Worm (Caenorhabditis elegans) whole organism, L2 larva: ENCODE results near the gene fbxc-49.
"Not testable (repeated sequence)": the region's sequence is repeated elsewhere in the genome, so short reads cannot be mapped to it uniquely, and the experiment has no call there.

Experiments
- C34F6.9 ChIP-seq: fragments of 150-350 bp; optimal IDR thresholded peaks from 2 replicates; lab custom pipeline; 2014; ENCODE audit warnings: missing biosample characterization, missing genetic modification characterization
- F13H6.1 ChIP-seq: sonication (generic microtip); optimal IDR thresholded peaks from 2 replicates; lab custom pipeline; 2016; ENCODE audit warnings: missing genetic modification characterization, missing compliant biosample characterization
- Y55F3AM.14 ChIP-seq: fragments of 200-800 bp; sonication (Bioruptor generic); optimal IDR thresholded peaks from 2 replicates; lab custom pipeline; 2018; ENCODE audit warnings: mild to moderate bottlenecking, missing genetic modification characterization, missing compliant biosample characterization
- alr-1 ChIP-seq: fragments of 150-350 bp; optimal IDR thresholded peaks from 2 replicates; lab custom pipeline; 2014; ENCODE audit warnings: missing biosample characterization, missing genetic modification characterization
- aly-2 ChIP-seq: fragments of 150-350 bp; optimal IDR thresholded peaks from 2 replicates; lab custom pipeline; 2014; ENCODE audit warnings: missing biosample characterization, missing genetic modification characterization
- ama-1 ChIP-seq: fragments of 150-350 bp; optimal IDR thresholded peaks from 2 replicates; lab custom pipeline; 2018; ENCODE audit warnings: inconsistent platforms
- blmp-1 ChIP-seq: sonication (generic microtip); optimal IDR thresholded peaks from 2 replicates; lab custom pipeline; 2017; ENCODE audit warnings: missing genetic modification characterization, mild to moderate bottlenecking, missing compliant biosample characterization, antibody characterized with exemption, moderate library complexity; ENCODE audit not compliant: insufficient read depth
- ceh-16 ChIP-seq: fragments of 150-350 bp; optimal IDR thresholded peaks from 2 replicates; lab custom pipeline; 2014; ENCODE audit warnings: missing biosample characterization, missing genetic modification characterization
- ceh-82 ChIP-seq: fragments of 150-350 bp; optimal IDR thresholded peaks from 2 replicates; lab custom pipeline; 2014; ENCODE audit warnings: missing biosample characterization, missing genetic modification characterization
- dmd-4 ChIP-seq: sonication (generic microtip); optimal IDR thresholded peaks from 2 replicates; lab custom pipeline; 2017; ENCODE audit warnings: missing biosample characterization, missing genetic modification characterization
- egl-27 ChIP-seq: sonication (generic microtip); optimal IDR thresholded peaks from 3 replicates; lab custom pipeline; 2017; ENCODE audit warnings: missing biosample characterization, missing genetic modification reagents, missing genetic modification characterization
- elt-1 ChIP-seq: fragments of 150-350 bp; optimal IDR thresholded peaks from 2 replicates; lab custom pipeline; 2014; ENCODE audit warnings: missing biosample characterization, missing genetic modification characterization
- gmeb-1 ChIP-seq: fragments of 150-350 bp; optimal IDR thresholded peaks from 2 replicates; lab custom pipeline; 2014; ENCODE audit warnings: missing biosample characterization, missing genetic modification characterization
- lin-39 ChIP-seq: fragments of 150-350 bp; optimal IDR thresholded peaks from 2 replicates; lab custom pipeline; 2014; ENCODE audit warnings: missing biosample characterization, missing genetic modification reagents, missing genetic modification characterization
- lsy-2 ChIP-seq, 2 experiments: fragments of 150-350 bp in 1 of 2; sonication (generic microtip) in 1 of 2; optimal IDR thresholded peaks; 2 replicates each; lab custom pipeline; 2014 to 2017; ENCODE audit warnings: missing biosample characterization in 2 of 2, missing genetic modification characterization in 2 of 2
- mab-5 ChIP-seq: fragments of 150-350 bp; optimal IDR thresholded peaks from 2 replicates; lab custom pipeline; 2014; ENCODE audit warnings: missing biosample characterization, missing genetic modification characterization
- mbf-1 ChIP-seq: sonication (generic microtip); optimal IDR thresholded peaks from 2 replicates; lab custom pipeline; 2017; ENCODE audit warnings: missing biosample characterization, missing genetic modification characterization
- mdl-1 ChIP-seq, 2 experiments: fragments of 150-350 bp in 1 of 2; sonication (generic microtip) in 1 of 2; optimal IDR thresholded peaks; 2 replicates each; lab custom pipeline; 2017; ENCODE audit warnings: missing biosample characterization in 2 of 2, missing genetic modification characterization in 2 of 2
- nhr-10 ChIP-seq: sonication (generic microtip); optimal IDR thresholded peaks from 2 replicates; lab custom pipeline; 2017; ENCODE audit warnings: missing biosample characterization, missing genetic modification characterization
- nhr-11 ChIP-seq: fragments of 150-350 bp; optimal IDR thresholded peaks from 2 replicates; lab custom pipeline; 2014; ENCODE audit warnings: missing biosample characterization, missing genetic modification characterization
- nhr-12 ChIP-seq: fragments of 150-350 bp; optimal IDR thresholded peaks from 2 replicates; lab custom pipeline; 2014; ENCODE audit warnings: missing biosample characterization, missing genetic modification characterization
- nhr-129 ChIP-seq: fragments of 150-350 bp; optimal IDR thresholded peaks from 2 replicates; lab custom pipeline; 2014; ENCODE audit warnings: missing biosample characterization, missing genetic modification characterization
- nhr-237 ChIP-seq: fragments of 150-350 bp; optimal IDR thresholded peaks from 2 replicates; lab custom pipeline; 2014; ENCODE audit warnings: missing biosample characterization, missing genetic modification characterization
- nhr-25 ChIP-seq: fragments of 150-350 bp; sonication (generic microtip); optimal IDR thresholded peaks from 3 replicates; lab custom pipeline; 2014; ENCODE audit warnings: missing biosample characterization, missing genetic modification characterization
- nhr-6 ChIP-seq: fragments of 150-350 bp; optimal IDR thresholded peaks from 2 replicates; lab custom pipeline; 2014; ENCODE audit warnings: missing biosample characterization, missing genetic modification characterization
- peb-1 ChIP-seq: fragments of 150-350 bp; optimal IDR thresholded peaks from 2 replicates; lab custom pipeline; 2014; ENCODE audit warnings: missing biosample characterization, missing genetic modification characterization
- sem-4 ChIP-seq: fragments of 150-350 bp; optimal IDR thresholded peaks from 2 replicates; lab custom pipeline; 2014; ENCODE audit warnings: missing biosample characterization, missing genetic modification reagents, missing genetic modification characterization
- skn-1 ChIP-seq: sonication (generic microtip); optimal IDR thresholded peaks from 2 replicates; lab custom pipeline; 2017; ENCODE audit warnings: missing biosample characterization, missing genetic modification characterization
- sma-9 ChIP-seq, 2 experiments: fragments of 150-350 bp in 1 of 2; sonication (generic microtip) in 1 of 2; optimal IDR thresholded peaks; 2 replicates each; lab custom pipeline; 2014 to 2016; ENCODE audit warnings: missing genetic modification characterization in 2 of 2, mild to moderate bottlenecking in 1 of 2, missing biosample characterization in 1 of 2, missing compliant biosample characterization in 1 of 2, missing genetic modification reagents in 1 of 2, moderate library complexity in 1 of 2
- unc-39 ChIP-seq: fragments of 150-350 bp; optimal IDR thresholded peaks from 2 replicates; lab custom pipeline; 2014; ENCODE audit warnings: missing biosample characterization, missing genetic modification characterization
- unc-55 ChIP-seq: fragments of 150-350 bp; sonication (generic microtip); optimal IDR thresholded peaks from 3 replicates; lab custom pipeline; 2014; ENCODE audit warnings: missing biosample characterization, missing genetic modification reagents, missing genetic modification characterization
- unc-62 ChIP-seq: fragments of 150-350 bp; optimal IDR thresholded peaks from 2 replicates; lab custom pipeline; 2014; ENCODE audit warnings: missing biosample characterization, missing genetic modification reagents, missing genetic modification characterization
- ztf-1 ChIP-seq: fragments of 200-800 bp; sonication (Bioruptor generic); conservative IDR thresholded peaks from 2 replicates; pipeline ENCODE4 v1.3.6; 2022; ENCODE audit warnings: missing genetic modification characterization, missing compliant biosample characterization
- ztf-11 ChIP-seq: sonication (generic microtip); optimal IDR thresholded peaks from 2 replicates; lab custom pipeline; 2017; ENCODE audit warnings: missing biosample characterization, missing genetic modification characterization
- ztf-4 ChIP-seq: fragments of 150-350 bp; optimal IDR thresholded peaks from 2 replicates; lab custom pipeline; 2014; ENCODE audit warnings: missing biosample characterization, missing genetic modification characterization

fbxc-49 gene

DNA sequence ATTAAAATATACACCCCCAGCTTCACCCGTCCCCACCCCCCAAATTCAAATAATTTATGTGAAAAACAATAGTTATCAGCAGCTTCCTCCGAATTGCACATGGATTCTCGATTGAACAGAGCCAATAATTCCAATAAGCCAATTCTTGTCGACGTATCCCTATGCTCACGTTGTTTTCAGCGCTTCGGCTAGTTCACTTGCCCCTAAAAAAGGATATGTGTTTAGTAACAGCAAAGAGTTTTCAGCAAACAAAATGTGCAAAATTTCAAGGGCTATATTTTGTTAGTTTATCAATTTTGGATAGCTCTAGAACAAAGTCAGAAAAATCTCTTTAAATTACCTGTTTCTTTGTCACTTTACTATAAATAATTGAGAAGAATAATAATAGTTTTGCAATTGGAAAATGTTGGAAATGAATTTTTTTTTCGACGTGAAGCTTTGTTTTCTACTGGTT lies at the start of gene fbxc-49, which contains the start of gene T16A1.5:
TSS of gene fbxc-49 (plus strand) at position 404 of the 454 bp plus-strand sequence.
TSS of gene T16A1.5 (minus strand) at position 101 of the 454 bp plus-strand sequence.
- TF ChIP-seq C34F6.9 (tag; lab: Kevin White, UChicago) (no peak), nhr-6 (tag; lab: Kevin White, UChicago) (no peak), nhr-11 (tag; lab: Kevin White, UChicago) (no peak), peb-1 (tag; lab: Kevin White, UChicago) (no peak), ceh-16 (tag; lab: Kevin White, UChicago) (no peak), skn-1 (no peak), lin-39 (no peak), F13H6.1 (tag; lab: Kevin White, UChicago) (no peak), mab-5 (no peak), gmeb-1 (tag; lab: Kevin White, UChicago) (no peak), egl-27 (tag; lab: Kevin White, UChicago) (no peak), nhr-237 (no peak), nhr-129 (tag; lab: Kevin White, UChicago) (no peak), unc-39 (no peak), sma-9 (GFP tag; optimal IDR thresholded peaks at IDR 0.05; lab: Kevin White, UChicago) (no peak), sma-9 (tag; optimal IDR thresholded peaks at IDR 0.05; lab: Kevin White, UChicago) (no peak)

ce11 chrII:2039288-2039687 lies 44.6 kb upstream of the fbxc-49 start, which contains the start of gene bath-19:
Gene bath-19 (minus strand): TSS chrII:2039388.
- TF ChIP-seq mbf-1 (no peak), Y55F3AM.14 (no peak), C34F6.9 (tag; lab: Kevin White, UChicago) (no peak), alr-1 (tag; lab: Kevin White, UChicago) (no peak), nhr-10 (tag; lab: Kevin White, UChicago) (no peak)

DNA sequence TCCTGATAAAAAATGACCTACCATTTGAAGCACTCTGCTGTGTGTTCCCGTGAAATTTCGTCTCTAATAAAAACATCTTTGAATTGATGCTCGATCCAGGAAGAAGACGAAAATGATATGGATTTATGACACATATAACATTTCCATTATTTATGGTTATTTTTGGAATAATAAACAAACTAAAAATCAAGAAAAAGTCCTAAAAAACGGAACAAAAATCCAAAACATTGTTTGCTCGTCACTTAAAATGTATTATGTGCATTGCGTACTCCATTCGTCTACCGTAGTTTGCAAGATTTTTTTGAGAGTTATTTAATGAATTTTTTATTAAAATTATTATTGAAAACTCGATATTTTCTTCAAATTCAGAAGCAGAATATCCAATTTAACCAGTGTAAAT lies 41.5 kb upstream of the fbxc-49 start, which contains the start of gene bath-20:
TSS of gene bath-20 (minus strand) at position 101 of the 400 bp plus-strand sequence.
- no peak for TF ChIP-seq nhr-12
- TF ChIP-seq aly-2 (tag; lab: Kevin White, UChicago): no peak
- TF ChIP-seq ama-1 (lab: Kevin White, UChicago): no peak
- no peak for TF ChIP-seq egl-27 (tag; lab: Kevin White, UChicago)
- TF ChIP-seq ztf-1 (GFP tag; lab: Robert Waterston, UW): no peak
- TF ChIP-seq nhr-6 (tag; lab: Kevin White, UChicago): no peak
- TF ChIP-seq alr-1 (tag; lab: Kevin White, UChicago): no peak
- TF ChIP-seq nhr-237: no peak

- TF ChIP-seq mdl-1 (tag; optimal IDR thresholded peaks at IDR 0.05; lab: Kevin White, UChicago) (no peak), dmd-4 (tag; lab: Kevin White, UChicago) (no peak), egl-27 (tag; lab: Kevin White, UChicago) (no peak), skn-1 (no peak)
These were observed 38.4 kb upstream of the fbxc-49 start, which contains the start of gene bath-24 for ce11 chrII:2045505-2045904. Gene bath-24 (minus strand): TSS chrII:2045605.

- TF ChIP-seq unc-55; nhr-25 (tag; lab: Kevin White, UChicago); C34F6.9 (tag; lab: Kevin White, UChicago): not testable (repeated sequence)
These were observed 37.4 kb upstream of the fbxc-49 start, which contains the start of gene math-1 for ce11 chrII:2046556-2046955. Gene math-1 (minus strand): TSS chrII:2046656.

DNA sequence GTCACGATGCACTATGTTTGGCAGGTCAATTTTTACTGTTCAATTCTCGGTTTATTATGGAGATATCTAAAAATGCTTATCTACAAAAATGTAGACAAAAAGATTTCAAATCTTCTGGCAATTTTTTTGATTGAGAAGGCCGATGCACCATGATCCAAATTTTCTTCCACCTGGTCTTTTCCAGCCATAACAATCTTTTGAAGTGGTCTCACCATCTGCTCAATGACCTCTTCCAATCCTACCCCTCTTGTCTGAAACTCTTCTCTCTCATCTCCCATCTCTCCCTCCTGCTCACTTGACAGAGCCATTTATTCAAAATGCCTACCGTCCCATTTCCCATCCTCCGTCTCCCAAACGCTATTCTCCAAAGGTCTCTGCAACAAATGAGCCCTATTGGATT lies 32.6 kb upstream of the fbxc-49 start, which contains the start of gene fbxb-35:
TSS of gene fbxb-35 (plus strand) at position 301 of the 400 bp plus-strand sequence.
- TF ChIP-seq nhr-129 (tag; lab: Kevin White, UChicago): no peak
- no peak for TF ChIP-seq blmp-1
- no peak for TF ChIP-seq ceh-82 (tag; lab: Kevin White, UChicago)
- TF ChIP-seq ztf-1 (GFP tag; lab: Robert Waterston, UW): no peak
- no peak for TF ChIP-seq elt-1
- TF ChIP-seq lsy-2 (tag; optimal IDR thresholded peaks at IDR 0.05; lab: Kevin White, UChicago): no peak
- TF ChIP-seq nhr-10 (tag; lab: Kevin White, UChicago): no peak
- no peak for TF ChIP-seq ztf-4 (tag; lab: Kevin White, UChicago)
- no peak for TF ChIP-seq sem-4 (tag; lab: Kevin White, UChicago)
- no peak for TF ChIP-seq ztf-11
- TF ChIP-seq nhr-237: no peak
- TF ChIP-seq alr-1 (tag; lab: Kevin White, UChicago): no peak
- no peak for TF ChIP-seq unc-62 (GFP tag; lab: Kevin White, UChicago)
- TF ChIP-seq ama-1 (lab: Kevin White, UChicago): no peak
- TF ChIP-seq, all 48 proteins: peak for 0
